Worm (Caenorhabditis elegans) whole organism, young adult: ENCODE measurements around the gene F19C7.8.

Experiments used
- B0019.2 ChIP-seq: fragments of 200-800 bp; sonication (Bioruptor generic); conservative IDR thresholded peaks from 2 replicates; pipeline ENCODE4 v1.3.6; 2022; ENCODE audit warnings: missing genetic modification reagents, missing genetic modification characterization, missing compliant biosample characterization
- D2030.7 ChIP-seq: fragments of 200-800 bp; sonication (Bioruptor generic); IDR thresholded peaks from 2 replicates; pipeline ENCODE4 v1.3.6; 2022; ENCODE audit warnings: missing genetic modification reagents, missing genetic modification characterization, missing compliant biosample characterization
- F22D6.2 ChIP-seq: sonication (generic microtip); optimal IDR thresholded peaks from 2 replicates; lab custom pipeline; 2016; ENCODE audit warnings: mild to moderate bottlenecking, missing genetic modification characterization, missing compliant biosample characterization
- F23B12.7 ChIP-seq: sonication (generic microtip); optimal IDR thresholded peaks from 2 replicates; lab custom pipeline; 2017; ENCODE audit warnings: missing genetic modification characterization, mild to moderate bottlenecking, missing compliant biosample characterization, antibody characterized with exemption, moderate library complexity; ENCODE audit not compliant: insufficient read depth
- F33H1.4 ChIP-seq: fragments of 200-800 bp; sonication (Bioruptor generic); IDR thresholded peaks from 2 replicates; pipeline ENCODE4 v1.3.6; 2022; ENCODE audit warnings: missing genetic modification reagents, missing genetic modification characterization, missing compliant biosample characterization
- F37B4.10 ChIP-seq: fragments of 200-800 bp; sonication (Bioruptor generic); IDR thresholded peaks from 2 replicates; pipeline ENCODE4 v1.3.6; 2022; ENCODE audit warnings: missing genetic modification characterization, missing compliant biosample characterization
- F52B5.7 ChIP-seq: sonication (generic microtip); optimal IDR thresholded peaks from 2 replicates; lab custom pipeline; 2016; ENCODE audit warnings: mild to moderate bottlenecking, missing genetic modification characterization, missing compliant biosample characterization
- F57A8.1 ChIP-seq: fragments of 200-800 bp; sonication (Bioruptor generic); optimal IDR thresholded peaks from 2 replicates; lab custom pipeline; 2018; ENCODE audit warnings: mild to moderate bottlenecking, missing genetic modification characterization, moderate library complexity, missing compliant biosample characterization
- F57C9.4 ChIP-seq: sonication (generic microtip); optimal IDR thresholded peaks from 2 replicates; lab custom pipeline; 2017; ENCODE audit warnings: mild to moderate bottlenecking, missing genetic modification characterization, missing compliant biosample characterization
- T07F8.4 ChIP-seq: sonication (generic microtip); optimal IDR thresholded peaks from 2 replicates; lab custom pipeline; 2016; ENCODE audit warnings: mild to moderate bottlenecking, missing genetic modification characterization, moderate library complexity, missing compliant biosample characterization
- Y79H2A.3 ChIP-seq: fragments of 200-800 bp; sonication (Bioruptor generic); conservative IDR thresholded peaks from 2 replicates; pipeline ENCODE4 v1.3.6; 2022; ENCODE audit warnings: missing genetic modification reagents, missing genetic modification characterization, missing compliant biosample characterization
- ama-1 ChIP-seq, 3 experiments: fragments of 150-350 bp in 1 of 3; sonication (generic microtip) in 2 of 3; optimal IDR thresholded peaks; 2 replicates each; lab custom pipeline; 2014 to 2018; ENCODE audit warnings: missing biosample characterization in 2 of 3, missing genetic modification characterization in 2 of 3, missing genetic modification reagents in 2 of 3
- aptf-2 ChIP-seq: fragments of 200-800 bp; sonication (Bioruptor generic); conservative IDR thresholded peaks from 2 replicates; pipeline ENCODE4 v1.3.6; 2022; ENCODE audit warnings: missing genetic modification reagents, missing genetic modification characterization, missing compliant biosample characterization
- aptf-3 ChIP-seq: fragments of 200-800 bp; sonication (Bioruptor generic); IDR thresholded peaks from 2 replicates; pipeline ENCODE4 v1.3.6; 2022; ENCODE audit warnings: missing genetic modification characterization, missing compliant biosample characterization
- athp-1 ChIP-seq: sonication (generic microtip); optimal IDR thresholded peaks from 2 replicates; lab custom pipeline; 2017; ENCODE audit warnings: mild to moderate bottlenecking, missing genetic modification characterization, missing compliant biosample characterization
- attf-5 ChIP-seq: fragments of 200-800 bp; sonication (Bioruptor generic); optimal IDR thresholded peaks from 2 replicates; lab custom pipeline; 2018; ENCODE audit warnings: mild to moderate bottlenecking, missing genetic modification characterization, missing compliant biosample characterization
- attf-6 ChIP-seq: fragments of 200-800 bp; sonication (Bioruptor generic); IDR thresholded peaks from 2 replicates; pipeline ENCODE4 v1.3.6; 2022; ENCODE audit warnings: missing genetic modification reagents, missing genetic modification characterization, missing compliant biosample characterization
- bed-2 ChIP-seq: fragments of 200-800 bp; sonication (Bioruptor generic); IDR thresholded peaks from 2 replicates; pipeline ENCODE4 v1.3.6; 2022; ENCODE audit warnings: missing genetic modification reagents, missing genetic modification characterization, missing compliant biosample characterization
- ceh-27 ChIP-seq: fragments of 200-800 bp; sonication (Bioruptor generic); optimal IDR thresholded peaks from 2 replicates; lab custom pipeline; 2018; ENCODE audit warnings: mild to moderate bottlenecking, missing genetic modification characterization, moderate library complexity, missing compliant biosample characterization
- ceh-58 ChIP-seq: fragments of 200-800 bp; sonication (Bioruptor generic); IDR thresholded peaks from 2 replicates; pipeline ENCODE4 v1.3.6; 2022; ENCODE audit warnings: missing genetic modification characterization, missing compliant biosample characterization
- ceh-79 ChIP-seq: sonication (generic microtip); optimal IDR thresholded peaks from 2 replicates; lab custom pipeline; 2017; ENCODE audit warnings: mild to moderate bottlenecking, missing genetic modification characterization, missing compliant biosample characterization
- ceh-91 ChIP-seq: fragments of 200-800 bp; sonication (Bioruptor generic); IDR thresholded peaks from 2 replicates; pipeline ENCODE4 v1.3.6; 2022; ENCODE audit warnings: missing genetic modification reagents, missing genetic modification characterization, missing compliant biosample characterization
- die-1 ChIP-seq: sonication (generic microtip); optimal IDR thresholded peaks from 2 replicates; lab custom pipeline; 2016; ENCODE audit warnings: missing genotype, mild to moderate bottlenecking, missing genetic modification characterization, missing compliant biosample characterization
- dpff-1 ChIP-seq: sonication (generic microtip); optimal IDR thresholded peaks from 2 replicates; lab custom pipeline; 2017; ENCODE audit warnings: mild to moderate bottlenecking, missing genetic modification characterization, missing compliant biosample characterization
- efl-1 ChIP-seq: fragments of 150-350 bp; optimal IDR thresholded peaks from 2 replicates; lab custom pipeline; 2014; ENCODE audit warnings: missing biosample characterization, missing genetic modification reagents, missing genetic modification characterization
- egl-18 ChIP-seq: fragments of 200-800 bp; sonication (Bioruptor generic); IDR thresholded peaks from 2 replicates; pipeline ENCODE4 v1.3.6; 2022; ENCODE audit warnings: missing genetic modification reagents, missing genetic modification characterization, missing compliant biosample characterization
- ets-4 ChIP-seq: fragments of 200-800 bp; sonication (Bioruptor generic); optimal IDR thresholded peaks from 2 replicates; lab custom pipeline; 2018; ENCODE audit warnings: mild to moderate bottlenecking, missing genetic modification characterization, missing compliant biosample characterization
- hlh-12 ChIP-seq: sonication (generic microtip); optimal IDR thresholded peaks from 2 replicates; lab custom pipeline; 2016; ENCODE audit warnings: missing genetic modification characterization, missing compliant biosample characterization
- hmg-20 ChIP-seq: fragments of 200-800 bp; sonication (Bioruptor generic); IDR thresholded peaks from 2 replicates; pipeline ENCODE4 v1.3.6; 2022; ENCODE audit warnings: missing genetic modification reagents, missing genetic modification characterization, missing compliant biosample characterization
- hsf-1 ChIP-seq: fragments of 200-800 bp; sonication (Bioruptor generic); IDR thresholded peaks from 2 replicates; pipeline ENCODE4 v1.3.6; 2022; ENCODE audit warnings: missing genetic modification reagents, missing genetic modification characterization, missing compliant biosample characterization
- lin-26 ChIP-seq: fragments of 200-800 bp; sonication (Bioruptor generic); IDR thresholded peaks from 2 replicates; pipeline ENCODE4 v1.3.6; 2022; ENCODE audit warnings: missing genetic modification reagents, missing genetic modification characterization, missing compliant biosample characterization
- lsl-1 ChIP-seq: fragments of 200-800 bp; sonication (Bioruptor generic); optimal IDR thresholded peaks from 2 replicates; lab custom pipeline; 2018; ENCODE audit warnings: mild to moderate bottlenecking, missing genetic modification characterization, moderate library complexity, missing compliant biosample characterization
- madf-6 ChIP-seq: fragments of 200-800 bp; sonication (Bioruptor generic); IDR thresholded peaks from 2 replicates; pipeline ENCODE4 v1.3.6; 2022; ENCODE audit warnings: missing genetic modification reagents, missing genetic modification characterization, missing compliant biosample characterization
- mel-28 ChIP-seq: sonication (generic microtip); optimal IDR thresholded peaks from 2 replicates; lab custom pipeline; 2016; ENCODE audit warnings: borderline replicate concordance, mild to moderate bottlenecking, missing genetic modification characterization, missing compliant biosample characterization
- nfya-1 ChIP-seq: sonication (generic microtip); optimal IDR thresholded peaks from 2 replicates; lab custom pipeline; 2017; ENCODE audit warnings: antibody characterized with exemption, missing compliant biosample characterization, missing genetic modification characterization, borderline replicate concordance; ENCODE audit not compliant: insufficient read depth
- nfyb-1 ChIP-seq: fragments of 200-800 bp; sonication (Bioruptor generic); IDR thresholded peaks from 2 replicates; pipeline ENCODE4 v1.3.6; 2022; ENCODE audit warnings: missing genetic modification reagents, missing genetic modification characterization, missing compliant biosample characterization
- nhr-179 ChIP-seq: sonication (generic microtip); optimal IDR thresholded peaks from 2 replicates; lab custom pipeline; 2016; ENCODE audit warnings: mild to moderate bottlenecking, missing genetic modification characterization, missing compliant biosample characterization
- pha-4 ChIP-seq: fragments of 150-350 bp; sonication (generic microtip); optimal IDR thresholded peaks from 2 replicates; lab custom pipeline; 2014; ENCODE audit warnings: missing biosample characterization, missing genetic modification reagents, missing genetic modification characterization
- snpc-1.1 ChIP-seq: sonication (generic microtip); optimal IDR thresholded peaks from 2 replicates; lab custom pipeline; 2017; ENCODE audit warnings: missing genetic modification characterization, mild to moderate bottlenecking, missing compliant biosample characterization, antibody characterized with exemption, moderate library complexity, missing genotype, missing genetic modification reagents; ENCODE audit not compliant: insufficient read depth
- snpc-4 ChIP-seq, 5 experiments: fragments of 150-350 bp in 1 of 5; sonication (generic microtip) in 4 of 5; optimal IDR thresholded peaks; 2 replicates each; lab custom pipeline; 2014 to 2018; ENCODE audit warnings: missing genetic modification characterization in 5 of 5, missing biosample characterization in 3 of 5, antibody characterized with exemption in 2 of 5, mild to moderate bottlenecking in 2 of 5, missing compliant biosample characterization in 2 of 5, missing genotype in 2 of 5, moderate library complexity in 2 of 5, missing genetic modification reagents in 1 of 5
- tbx-9 ChIP-seq: sonication (generic microtip); optimal IDR thresholded peaks from 2 replicates; lab custom pipeline; 2016; ENCODE audit warnings: borderline replicate concordance, missing genetic modification characterization, inconsistent platforms, missing compliant biosample characterization
- unc-130 ChIP-seq: sonication (generic microtip); optimal IDR thresholded peaks from 2 replicates; lab custom pipeline; 2016; ENCODE audit warnings: missing genetic modification reagents, missing genetic modification characterization, missing compliant biosample characterization
- unc-62 ChIP-seq: fragments of 150-350 bp; optimal IDR thresholded peaks from 2 replicates; lab custom pipeline; 2014; ENCODE audit warnings: missing biosample characterization, missing genetic modification reagents, missing genetic modification characterization
- zim-3 ChIP-seq: sonication (generic microtip); optimal IDR thresholded peaks from 2 replicates; lab custom pipeline; 2017; ENCODE audit warnings: mild to moderate bottlenecking, missing genetic modification characterization, moderate library complexity, missing compliant biosample characterization
- ztf-18 ChIP-seq: sonication (generic microtip); optimal IDR thresholded peaks from 2 replicates; lab custom pipeline; 2016; ENCODE audit warnings: missing genotype, mild to moderate bottlenecking, missing genetic modification characterization, missing compliant biosample characterization
- ztf-26 ChIP-seq: sonication (generic microtip); optimal IDR thresholded peaks from 2 replicates; lab custom pipeline; 2017; ENCODE audit warnings: missing genetic modification characterization, missing compliant biosample characterization

F19C7.8 gene

ce11 chrIV:4660151-4661041 lies 22.5 kb upstream of the F19C7.8 start, which contains the start of the genes F29B9.11 and jmjd-1.2 (continued):
- peak; percentile 61; the same call in 1 of the 2 replicates for TF ChIP-seq B0019.2 (GFP tag; lab: Robert Waterston, UW)
- TF ChIP-seq F52B5.7 (tag; lab: Kevin White, UChicago) = no peak
- peak; percentile 0 for TF ChIP-seq F23B12.7 (tag; lab: Kevin White, UChicago)
- TF ChIP-seq unc-62 = no peak
- peak; percentile 54 for TF ChIP-seq zim-3
- peak; percentile 88 for TF ChIP-seq athp-1 (tag; lab: Kevin White, UChicago)
- peak; percentile 91 for TF ChIP-seq ceh-27 (GFP tag; lab: Kevin White, UChicago)
- peak; percentile 6 for TF ChIP-seq T07F8.4 (tag; lab: Kevin White, UChicago)
- peak; percentile 40 for TF ChIP-seq die-1 (tag; lab: Kevin White, UChicago)
- no peak for TF ChIP-seq ceh-79
- peak; percentile 85 for TF ChIP-seq bed-2 (GFP tag; lab: Robert Waterston, UW)
- no peak for TF ChIP-seq ama-1 (optimal IDR thresholded peaks at IDR 0.05; lab: Kevin White, UChicago)
- TF ChIP-seq ama-1 (GFP tag; optimal IDR thresholded peaks at IDR 0.05; lab: Kevin White, UChicago) = no peak
- no peak for TF ChIP-seq dpff-1 (tag; lab: Kevin White, UChicago)
- no peak for TF ChIP-seq nfya-1
- TF ChIP-seq lin-26 (GFP tag; lab: Robert Waterston, UW) = no peak
- TF ChIP-seq ceh-91 (GFP tag; lab: Robert Waterston, UW) = peak; percentile 86
- peak; percentile 81 for TF ChIP-seq ztf-26
- no peak for TF ChIP-seq attf-6 (GFP tag; lab: Robert Waterston, UW)
- TF ChIP-seq unc-130 = peak; percentile 94
- peak; percentile 89 for TF ChIP-seq nfyb-1
- no peak for TF ChIP-seq F37B4.10 (GFP tag; lab: Robert Waterston, UW)
- peak; percentile 82 for TF ChIP-seq ztf-18 (tag; lab: Kevin White, UChicago)
- no peak for TF ChIP-seq mel-28 (tag; lab: Kevin White, UChicago)
- TF ChIP-seq madf-6 (GFP tag; lab: Robert Waterston, UW) = peak; percentile 87
- TF ChIP-seq D2030.7 (GFP tag; lab: Robert Waterston, UW) = peak; percentile 85
- TF ChIP-seq Y79H2A.3 (GFP tag; lab: Robert Waterston, UW) = 0 out of 2 replicates have a peak, but pooled peaks have one; percentile 60
- peak; percentile 51 for TF ChIP-seq snpc-4 (GFP tag; optimal IDR thresholded peaks at IDR 0.05; lab: Kevin White, UChicago)
- TF ChIP-seq snpc-4 (tag; optimal IDR thresholded peaks at IDR 0.05; lab: Kevin White, UChicago) = peak; percentile 14 to 83 (median 77)
- TF ChIP-seq pha-4 (tag; lab: Kevin White, UChicago) = no peak
- no peak for TF ChIP-seq ets-4
- no peak for TF ChIP-seq snpc-1.1 (tag; lab: Kevin White, UChicago)
- TF ChIP-seq aptf-2 (GFP tag; lab: Robert Waterston, UW) = peak; percentile 76
- peak; percentile 43 for TF ChIP-seq efl-1 (GFP tag; lab: Kevin White, UChicago)
- TF ChIP-seq ceh-58 (GFP tag; lab: Robert Waterston, UW) = no peak
- peak; percentile 85 for TF ChIP-seq lsl-1
- TF ChIP-seq F57C9.4 (tag; lab: Kevin White, UChicago) = no peak
- peak; percentile 75 for TF ChIP-seq hsf-1 (GFP tag; lab: Robert Waterston, UW)
- no peak for TF ChIP-seq tbx-9 (tag; lab: Kevin White, UChicago)
- TF ChIP-seq F22D6.2 = peak; percentile 68
- no peak for TF ChIP-seq hlh-12 (tag; lab: Kevin White, UChicago)
- peak; percentile 97 for TF ChIP-seq F33H1.4 (GFP tag; lab: Robert Waterston, UW)
- TF ChIP-seq attf-5 (GFP tag; lab: Kevin White, UChicago) = peak; percentile 98
- TF ChIP-seq aptf-3 = no peak
- no peak for TF ChIP-seq nhr-179 (tag; lab: Kevin White, UChicago)
- no peak for TF ChIP-seq F57A8.1
- no peak for TF ChIP-seq egl-18 (GFP tag; lab: Robert Waterston, UW)
- TF ChIP-seq hmg-20 (GFP tag; lab: Robert Waterston, UW) = no peak
